Fruit fly (Drosophila melanogaster): ENCODE results near the gene ome.
A peak's percentile ranks its signal among the peaks of the same experiment; 100 is the strongest.

Gene ome

DNA sequence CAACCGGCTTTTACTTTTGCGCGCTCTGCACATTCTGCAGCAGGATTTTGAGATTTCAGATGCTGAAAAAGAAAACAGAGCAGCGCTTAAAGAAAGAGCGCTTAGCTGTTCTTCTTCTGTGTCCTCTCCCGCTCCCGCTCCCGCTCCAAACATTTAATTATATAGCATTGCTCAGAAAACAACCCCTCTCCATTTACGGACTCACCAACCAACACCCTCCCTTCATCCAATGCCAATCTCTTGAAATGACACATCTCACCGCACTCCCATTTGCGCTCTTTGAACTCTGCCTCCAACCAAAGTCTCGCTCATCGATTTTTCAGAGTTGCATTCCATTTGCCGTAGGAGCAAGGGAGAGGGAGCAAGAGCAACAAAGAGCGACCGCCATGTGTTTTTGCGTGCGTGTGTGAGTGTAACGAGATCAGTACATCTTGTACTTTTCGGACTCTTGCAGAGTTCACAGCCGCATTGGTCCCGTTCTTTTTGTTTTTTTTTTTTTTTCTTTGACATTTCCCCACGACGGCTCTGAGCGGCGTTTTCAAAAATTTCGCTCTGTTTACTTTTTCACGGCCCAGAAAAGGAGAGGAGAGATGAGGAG is 82.5 kb downstream of the ome start (continued):
- TF ChIP-seq vvl (GFP tag; IDR thresholded peaks at IDR 0.05) (peak; percentile 39; the same call in 1 of the 2 replicates), CG7928 (GFP tag; optimal IDR thresholded peaks at IDR 0.05) (no peak), ftz-f1 (GFP tag; optimal IDR thresholded peaks at IDR 0.05) (peak; percentile 14), gcm2 (GFP tag; optimal IDR thresholded peaks at IDR 0.05) (no peak), CG4707 (GFP tag; optimal IDR thresholded peaks at IDR 0.05) (no peak), z (GFP tag; IDR thresholded peaks at IDR 0.05) (peak; percentile 71; the same call in 2 of the 3 replicates), sim (GFP tag; IDR thresholded peaks at IDR 0.05) (no peak), lmd (GFP tag; IDR thresholded peaks at IDR 0.05) (no peak), unc-4 (GFP tag; IDR thresholded peaks at IDR 0.05; ENCODE audit: partially characterized antibody) (0 out of 2 replicates have a peak, but pooled peaks have one; percentile 49), Trl (optimal IDR thresholded peaks at IDR 0.05) (peak; percentile 100), Trl (GFP tag; optimal IDR thresholded peaks at IDR 0.05) (peak; percentile 61), CG7987 (GFP tag; optimal IDR thresholded peaks at IDR 0.05) (no peak), CG9727 (GFP tag; optimal IDR thresholded peaks at IDR 0.05) (no peak), Ets97D (GFP tag; optimal IDR thresholded peaks at IDR 0.05) (no peak), CG30403 (GFP tag; optimal IDR thresholded peaks at IDR 0.05) (no peak), Adf1 (GFP tag; IDR thresholded peaks at IDR 0.05) (peak; percentile 59; the same call in 1 of the 2 replicates), sens-2 (GFP tag; IDR thresholded peaks at IDR 0.05) (no peak), CG18619 (GFP tag; optimal IDR thresholded peaks at IDR 0.05) (no peak), Oli (tag; optimal IDR thresholded peaks at IDR 0.05) (no peak), Sry-δ (GFP tag; optimal IDR thresholded peaks at IDR 0.05) (no peak), tup (GFP tag; optimal IDR thresholded peaks at IDR 0.05) (no peak), CG11504 (tag; optimal IDR thresholded peaks at IDR 0.05) (no peak), CG3726 (GFP tag; IDR thresholded peaks at IDR 0.05) (no peak), Dek (tag; optimal IDR thresholded peaks at IDR 0.05) (no peak), nmo (GFP tag; optimal IDR thresholded peaks at IDR 0.05) (no peak), zen (tag; optimal IDR thresholded peaks at IDR 0.05) (no peak), bbx (GFP tag; IDR thresholded peaks at IDR 0.05; ENCODE audit: partially characterized antibody) (no peak), Nf-YC (tag; optimal IDR thresholded peaks at IDR 0.05) (no peak), fu2 (GFP tag; optimal IDR thresholded peaks at IDR 0.05) (no peak), CG13123 (GFP tag; optimal IDR thresholded peaks at IDR 0.05) (no peak), kay (GFP tag; optimal IDR thresholded peaks at IDR 0.05) (no peak), CG17385 (GFP tag; optimal IDR thresholded peaks at IDR 0.05) (peak; percentile 49), CG13894 (tag; optimal IDR thresholded peaks at IDR 0.05) (no peak), mam (GFP tag; optimal IDR thresholded peaks at IDR 0.05) (no peak), Taf1 (GFP tag; IDR thresholded peaks at IDR 0.05) (no peak), lbe (GFP tag; optimal IDR thresholded peaks at IDR 0.05) (peak; percentile 85), Sry-β (GFP tag; optimal IDR thresholded peaks at IDR 0.05) (no peak), CG15696 (tag; optimal IDR thresholded peaks at IDR 0.05) (no peak), BEAF-32 (GFP tag; optimal IDR thresholded peaks at IDR 0.05) (no peak), CG14050 (GFP tag; IDR thresholded peaks at IDR 0.05) (no peak), ems (GFP tag; optimal IDR thresholded peaks at IDR 0.05) (no peak), CG4820 (GFP tag; optimal IDR thresholded peaks at IDR 0.05) (no peak), hkb (optimal IDR thresholded peaks at IDR 0.05) (no peak), hkb (GFP tag; IDR thresholded peaks at IDR 0.05) (no peak; the same call in 1 of the 2 replicates), Dbx (GFP tag; IDR thresholded peaks at IDR 0.05) (0 out of 3 replicates have a peak, but pooled peaks have one; percentile 6), luna (GFP tag; optimal IDR thresholded peaks at IDR 0.05) (no peak), Bteb2 (GFP tag; optimal IDR thresholded peaks at IDR 0.05) (no peak), NFAT (GFP tag; IDR thresholded peaks at IDR 0.05) (no peak), Deaf1 (tag; optimal IDR thresholded peaks at IDR 0.05) (no peak), CG2202 (tag; optimal IDR thresholded peaks at IDR 0.05) (no peak), Myb (GFP tag; optimal IDR thresholded peaks at IDR 0.05) (no peak), CG2120 (GFP tag; optimal IDR thresholded peaks at IDR 0.05) (no peak)

Data from whole organism, embryonic.